In the genomic region with DNA sequence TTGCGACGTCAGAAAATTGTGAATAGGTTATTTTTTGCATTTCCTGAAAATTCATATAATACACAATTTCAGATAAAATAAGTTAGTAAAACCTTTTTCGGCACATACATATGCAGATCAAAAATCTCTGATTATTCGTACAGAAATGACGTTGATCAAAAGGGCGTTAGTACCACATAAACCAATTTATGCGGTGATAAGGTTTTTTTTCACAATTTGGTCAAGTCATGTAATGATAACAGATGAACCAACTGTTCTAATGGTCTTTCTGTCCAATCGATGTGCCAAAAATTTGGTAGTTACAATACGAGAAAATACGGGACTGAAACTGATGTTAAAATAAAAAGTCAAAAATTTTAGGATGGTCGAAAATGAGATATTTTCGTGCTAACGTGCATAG, we compare ENCODE assay signal across 6 worm cellular contexts.
TF ChIP-seq lines count a peak whose summit lies in the region.

No protein-coding gene starts in this region.

TF ChIP-seq in whole organism, L1 larva, 84 proteins besides CTCF, POLR2A, EP300 and RAD21:
- TF ChIP-seq nhr-28 (tag; optimal IDR thresholded peaks at IDR 0.05; lab: Kevin White, UChicago) (no peak), elt-2 (tag; optimal IDR thresholded peaks at IDR 0.05; lab: Kevin White, UChicago) (peak; percentile 23)

TF ChIP-seq in whole organism, L2 larva, 48 proteins besides CTCF, POLR2A, EP300 and RAD21:
- TF ChIP-seq sma-9 (GFP tag; optimal IDR thresholded peaks at IDR 0.05; lab: Kevin White, UChicago) (peak; percentile 57), sma-9 (tag; optimal IDR thresholded peaks at IDR 0.05; lab: Kevin White, UChicago) (no peak), lin-11 (tag; optimal IDR thresholded peaks at IDR 0.05; lab: Kevin White, UChicago) (no peak), fos-1 (tag; optimal IDR thresholded peaks at IDR 0.05; lab: Kevin White, UChicago) (peak; percentile 69)

TF ChIP-seq in whole organism, L3 larva, 47 proteins besides CTCF, POLR2A, EP300 and RAD21:
- TF ChIP-seq fkh-10 (GFP tag; optimal IDR thresholded peaks at IDR 0.05; lab: Kevin White, UChicago) (no peak), nhr-28 (tag; optimal IDR thresholded peaks at IDR 0.05; lab: Kevin White, UChicago) (no peak), pqm-1 (tag; optimal IDR thresholded peaks at IDR 0.05; lab: Kevin White, UChicago) (peak; percentile 74), nhr-77 (tag; optimal IDR thresholded peaks at IDR 0.05; lab: Kevin White, UChicago) (no peak), elt-2 (tag; optimal IDR thresholded peaks at IDR 0.05; lab: Kevin White, UChicago) (peak; percentile 84), elt-1 (tag; optimal IDR thresholded peaks at IDR 0.05; lab: Kevin White, UChicago) (no peak)

TF ChIP-seq in whole organism, L4 larva, 104 proteins besides CTCF, POLR2A, EP300 and RAD21:
- TF ChIP-seq zfp-3 (GFP tag; conservative IDR thresholded peaks at IDR 0.05; lab: Robert Waterston, UW) = no peak
- TF ChIP-seq mxl-3 (GFP tag; optimal IDR thresholded peaks at IDR 0.05; lab: Kevin White, UChicago) = no peak
- peak; percentile 76 for TF ChIP-seq dmd-6 (GFP tag; IDR thresholded peaks at IDR 0.05; lab: Robert Waterston, UW)
- no peak for TF ChIP-seq nhr-237 (tag; optimal IDR thresholded peaks at IDR 0.05; lab: Kevin White, UChicago)
- TF ChIP-seq ceh-28 (tag; optimal IDR thresholded peaks at IDR 0.05; lab: Kevin White, UChicago) = no peak
- no peak for TF ChIP-seq daf-16 (GFP tag; optimal IDR thresholded peaks at IDR 0.05; lab: Kevin White, UChicago)
- peak; percentile 42 for TF ChIP-seq daf-16 (tag; optimal IDR thresholded peaks at IDR 0.05; lab: Kevin White, UChicago)
- TF ChIP-seq set-16 (GFP tag; IDR thresholded peaks at IDR 0.05; lab: Robert Waterston, UW) = no peak
- TF ChIP-seq egl-27 (tag; optimal IDR thresholded peaks at IDR 0.05; lab: Kevin White, UChicago) = no peak
- TF ChIP-seq snpc-4 (tag; optimal IDR thresholded peaks at IDR 0.05; lab: Kevin White, UChicago) = no peak
- TF ChIP-seq php-3 (GFP tag; IDR thresholded peaks at IDR 0.05; lab: Robert Waterston, UW) = peak; percentile 68; the same call in 1 of the 2 replicates
- no peak for TF ChIP-seq ctbp-1 (GFP tag; IDR thresholded peaks at IDR 0.05; lab: Robert Waterston, UW)
- TF ChIP-seq hif-1 (tag; optimal IDR thresholded peaks at IDR 0.05; lab: Kevin White, UChicago) = no peak
- no peak for TF ChIP-seq ces-1 (GFP tag; optimal IDR thresholded peaks at IDR 0.05; lab: Kevin White, UChicago)
- no peak for TF ChIP-seq nhr-10 (tag; optimal IDR thresholded peaks at IDR 0.05; lab: Kevin White, UChicago)
- no peak for TF ChIP-seq saeg-2 (GFP tag; IDR thresholded peaks at IDR 0.05; lab: Robert Waterston, UW)
- peak in 1 of 2 experiments; percentile 0 for TF ChIP-seq unc-62 (GFP tag; optimal IDR thresholded peaks at IDR 0.05 in 1 of 2; lab: Kevin White, UChicago)
- no peak for TF ChIP-seq unc-62 (tag; optimal IDR thresholded peaks at IDR 0.05; lab: Kevin White, UChicago)
- TF ChIP-seq nhr-48 (tag; optimal IDR thresholded peaks at IDR 0.05; lab: Kevin White, UChicago) = peak; percentile 14
- TF ChIP-seq pqm-1 (tag; optimal IDR thresholded peaks at IDR 0.05; lab: Kevin White, UChicago) = peak; percentile 74
- peak; percentile 84 for TF ChIP-seq nhr-28 (tag; optimal IDR thresholded peaks at IDR 0.05; lab: Kevin White, UChicago)
- peak; percentile 41 for TF ChIP-seq dve-1 (tag; optimal IDR thresholded peaks at IDR 0.05; lab: Kevin White, UChicago; ENCODE audit: insufficient read depth)
- no peak for TF ChIP-seq nhr-11 (tag; optimal IDR thresholded peaks at IDR 0.05; lab: Kevin White, UChicago)
- no peak for TF ChIP-seq ZK546.5 (tag; optimal IDR thresholded peaks at IDR 0.05; lab: Kevin White, UChicago)
- no peak for TF ChIP-seq mdt-29 (GFP tag; IDR thresholded peaks at IDR 0.05; lab: Robert Waterston, UW)

TF ChIP-seq in whole organism, late embryonic, 69 proteins besides CTCF, POLR2A, EP300 and RAD21:
- TF ChIP-seq elt-2 (tag; optimal IDR thresholded peaks at IDR 0.05; lab: Kevin White, UChicago) (peak; percentile 41), ttx-3 (tag; optimal IDR thresholded peaks at IDR 0.05; lab: Kevin White, UChicago) (no peak)

TF ChIP-seq in whole organism, young adult, 124 proteins besides CTCF, POLR2A, EP300 and RAD21:
- peak; percentile 34 for TF ChIP-seq nhr-80 (tag; optimal IDR thresholded peaks at IDR 0.05; lab: Kevin White, UChicago)
- no peak for TF ChIP-seq K12H6.12 (tag; optimal IDR thresholded peaks at IDR 0.05; lab: Kevin White, UChicago)
